Fruit fly (Drosophila melanogaster) whole organism, embryonic: ENCODE results near the gene CG31029.

Experiments
- Awh ChIP-seq: fragments of 200-800 bp; sonication (Bioruptor generic); IDR thresholded peaks from 2 replicates; pipeline ENCODE4, ENCODE4 v1.3.6; 2022; ENCODE audit warnings: missing biosample characterization, missing genetic modification characterization
- CG12219 ChIP-seq: fragments of 200-800 bp; sonication (Bioruptor generic); optimal IDR thresholded peaks from 3 replicates; lab custom pipeline; 2018; ENCODE audit warnings: missing biosample characterization, mild to moderate bottlenecking, missing genetic modification characterization
- CG1233 ChIP-seq: fragments of 200-800 bp; sonication (Bioruptor generic); optimal IDR thresholded peaks from 4 replicates; lab custom pipeline; 2018; ENCODE audit warnings: missing biosample characterization, mild to moderate bottlenecking, missing genetic modification characterization
- CG13287 ChIP-seq: fragments of 200-800 bp; sonication (Bioruptor generic); IDR thresholded peaks from 2 replicates; pipeline ENCODE4 v1.3.6; 2022; ENCODE audit warnings: missing biosample characterization, missing genetic modification characterization; ENCODE audit not compliant: partially characterized antibody
- CG14965 ChIP-seq: fragments of 200-800 bp; sonication (Bioruptor generic); optimal IDR thresholded peaks from 2 replicates; lab custom pipeline; 2016; ENCODE audit warnings: missing biosample characterization, missing genetic modification characterization, borderline replicate concordance
- CG15514 ChIP-seq: fragments of 200-800 bp; sonication (Bioruptor generic); optimal IDR thresholded peaks from 3 replicates; lab custom pipeline; 2017; ENCODE audit warnings: missing biosample characterization, missing genetic modification characterization, mild to moderate bottlenecking, moderate library complexity, missing genetic modification reagents
- CG18476 ChIP-seq: fragments of 200-800 bp; sonication (Bioruptor generic); optimal IDR thresholded peaks from 2 replicates; lab custom pipeline; 2016; ENCODE audit warnings: missing biosample characterization, mild to moderate bottlenecking, missing genetic modification characterization
- CG2678 ChIP-seq: fragments of 200-800 bp; sonication (Bioruptor generic); optimal IDR thresholded peaks from 3 replicates; lab custom pipeline; 2019; ENCODE audit warnings: missing biosample characterization, mild to moderate bottlenecking, missing genetic modification characterization, moderate library complexity
- CG31388 ChIP-seq: fragments of 200-800 bp; sonication (Bioruptor generic); optimal IDR thresholded peaks from 2 replicates; lab custom pipeline; 2016; ENCODE audit warnings: missing biosample characterization, missing genetic modification characterization
- CG3163 ChIP-seq: fragments of 200-800 bp; sonication (Bioruptor generic); optimal IDR thresholded peaks from 3 replicates; lab custom pipeline; 2016; ENCODE audit warnings: missing biosample characterization, missing genetic modification characterization
- CG3726 ChIP-seq: fragments of 200-800 bp; sonication (Bioruptor generic); IDR thresholded peaks from 3 replicates; pipeline ENCODE4, ENCODE4 v1.3.6; 2022; ENCODE audit warnings: missing biosample characterization, missing genetic modification characterization
- CG7357 ChIP-seq: fragments of 200-800 bp; sonication (Bioruptor generic); IDR thresholded peaks from 3 replicates; pipeline ENCODE4 v1.3.6; 2022; ENCODE audit warnings: missing biosample characterization, missing genetic modification characterization
- CG7745 ChIP-seq: fragments of 200-800 bp; sonication (Bioruptor generic); optimal IDR thresholded peaks from 2 replicates; lab custom pipeline; 2018; ENCODE audit warnings: missing biosample characterization, mild to moderate bottlenecking, missing genetic modification characterization, moderate library complexity
- CG8359 ChIP-seq: fragments of 200-800 bp; sonication (Bioruptor generic); optimal IDR thresholded peaks from 2 replicates; lab custom pipeline; 2017; ENCODE audit warnings: missing biosample characterization, mild to moderate bottlenecking, missing genetic modification characterization, borderline replicate concordance
- Dbx ChIP-seq: fragments of 200-800 bp; sonication (Bioruptor generic); IDR thresholded peaks from 3 replicates; pipeline ENCODE4 v1.3.6; 2022; ENCODE audit warnings: missing biosample characterization, missing genetic modification characterization
- Drgx ChIP-seq: fragments of 200-800 bp; sonication (Bioruptor generic); IDR thresholded peaks from 2 replicates; pipeline ENCODE4 v1.3.6; 2022; ENCODE audit warnings: missing biosample characterization, missing genetic modification characterization
- Fer3 ChIP-seq: fragments of 200-800 bp; sonication (Bioruptor generic); optimal IDR thresholded peaks from 2 replicates; lab custom pipeline; 2018; ENCODE audit warnings: missing biosample characterization, mild to moderate bottlenecking, missing genetic modification characterization, moderate library complexity
- H2.0 ChIP-seq: fragments of 200-800 bp; sonication (Bioruptor generic); IDR thresholded peaks from 2 replicates; pipeline ENCODE4 v1.3.6; 2022; ENCODE audit warnings: missing biosample characterization, missing genetic modification characterization
- Hey ChIP-seq: fragments of 200-800 bp; sonication (Bioruptor generic); optimal IDR thresholded peaks from 3 replicates; lab custom pipeline; 2018; ENCODE audit warnings: missing biosample characterization, mild to moderate bottlenecking, missing genetic modification characterization
- Hmx ChIP-seq: fragments of 200-800 bp; sonication (Bioruptor generic); optimal IDR thresholded peaks from 2 replicates; lab custom pipeline; 2016; ENCODE audit warnings: missing biosample characterization, missing genetic modification characterization
- Hr51 ChIP-seq, 2 experiments: fragments of 200-800 bp; sonication (Bioruptor generic); optimal IDR thresholded peaks; 2 replicates in 1 of 2; 3 replicates in 1 of 2; lab custom pipeline; 2016 to 2018; ENCODE audit warnings: missing biosample characterization in 2 of 2, missing genetic modification characterization in 2 of 2, mild to moderate bottlenecking in 1 of 2, moderate library complexity in 1 of 2
- Neu2 ChIP-seq: fragments of 200-800 bp; sonication (Bioruptor generic); optimal IDR thresholded peaks from 3 replicates; lab custom pipeline; 2016; ENCODE audit warnings: missing biosample characterization, missing genetic modification characterization, borderline replicate concordance
- Nf-YC ChIP-seq: fragments of 200-800 bp; optimal IDR thresholded peaks from 3 replicates; lab custom pipeline; 2019; ENCODE audit warnings: missing biosample characterization, mild to moderate bottlenecking, missing genetic modification characterization, moderate library complexity
- PHDP ChIP-seq: fragments of 200-800 bp; sonication (Bioruptor generic); optimal IDR thresholded peaks from 3 replicates; lab custom pipeline; 2018; ENCODE audit warnings: missing biosample characterization, mild to moderate bottlenecking, missing genetic modification characterization, moderate library complexity
- Scr ChIP-seq: fragments of 200-800 bp; sonication (Bioruptor generic); IDR thresholded peaks from 2 replicates; pipeline ENCODE4 v1.3.6; 2022; ENCODE audit warnings: missing biosample characterization, missing genetic modification characterization; ENCODE audit not compliant: partially characterized antibody
- TFAM ChIP-seq: fragments of 200-800 bp; sonication (Bioruptor generic); optimal IDR thresholded peaks from 2 replicates; lab custom pipeline; 2017; ENCODE audit warnings: missing biosample characterization, missing genetic modification characterization, inconsistent platforms
- Vsx1 ChIP-seq: fragments of 200-800 bp; sonication (Bioruptor generic); optimal IDR thresholded peaks from 2 replicates; lab custom pipeline; 2017; ENCODE audit warnings: missing biosample characterization, mild to moderate bottlenecking, missing genetic modification characterization, missing genetic modification reagents
- ash1 ChIP-seq: fragments of 200-800 bp; sonication (Bioruptor generic); optimal IDR thresholded peaks from 2 replicates; lab custom pipeline; 2018; ENCODE audit warnings: missing biosample characterization, mild to moderate bottlenecking, missing genetic modification characterization
- cg ChIP-seq: fragments of 200-800 bp; sonication (Bioruptor generic); optimal IDR thresholded peaks from 3 replicates; lab custom pipeline; 2019; ENCODE audit warnings: missing biosample characterization, mild to moderate bottlenecking, missing genetic modification characterization, moderate library complexity
- cwo ChIP-seq: fragments of 200-800 bp; sonication (Bioruptor generic); optimal IDR thresholded peaks from 3 replicates; lab custom pipeline; 2017; ENCODE audit warnings: missing biosample characterization, missing genetic modification characterization, mild to moderate bottlenecking, moderate library complexity, missing genetic modification reagents
- da ChIP-seq: fragments of 200-800 bp; sonication (Bioruptor generic); optimal IDR thresholded peaks from 2 replicates; lab custom pipeline; 2016; ENCODE audit warnings: missing biosample characterization, missing genetic modification characterization
- dmrt99B ChIP-seq: fragments of 200-800 bp; sonication (Bioruptor generic); optimal IDR thresholded peaks from 2 replicates; lab custom pipeline; 2018; ENCODE audit warnings: missing biosample characterization, mild to moderate bottlenecking, missing genetic modification characterization, moderate library complexity
- exex ChIP-seq: fragments of 200-800 bp; sonication (Bioruptor generic); optimal IDR thresholded peaks from 4 replicates; lab custom pipeline; 2018; ENCODE audit warnings: missing biosample characterization, mild to moderate bottlenecking, missing genetic modification characterization, moderate library complexity
- fd3F ChIP-seq: fragments of 200-800 bp; sonication (Bioruptor generic); optimal IDR thresholded peaks from 2 replicates; lab custom pipeline; 2018; ENCODE audit warnings: missing biosample characterization, mild to moderate bottlenecking, missing genetic modification characterization, moderate library complexity
- ftz-f1 ChIP-seq: fragments of 200-800 bp; sonication (Bioruptor generic); optimal IDR thresholded peaks from 2 replicates; lab custom pipeline; 2016; ENCODE audit warnings: missing biosample characterization, missing genetic modification characterization
- gfzf ChIP-seq: fragments of 200-800 bp; sonication (Bioruptor generic); optimal IDR thresholded peaks from 2 replicates; lab custom pipeline; 2016; ENCODE audit warnings: missing biosample characterization, mild to moderate bottlenecking, missing genetic modification characterization, moderate library complexity
- luna ChIP-seq: fragments of 200-800 bp; sonication (Bioruptor generic); optimal IDR thresholded peaks from 2 replicates; lab custom pipeline; 2016; ENCODE audit warnings: missing biosample characterization, missing genetic modification characterization
- odd ChIP-seq: fragments of 200-800 bp; sonication (Bioruptor generic); optimal IDR thresholded peaks from 2 replicates; lab custom pipeline; 2017; ENCODE audit warnings: missing biosample characterization, mild to moderate bottlenecking, missing genetic modification characterization
- pan ChIP-seq, 4 experiments: fragments of >200 bp in 3 of 4; fragments of 200-800 bp in 1 of 4; sonication (Bioruptor generic) in 1 of 4; optimal IDR thresholded peaks in 3 of 4; IDR thresholded peaks in 1 of 4; 2 replicates each; pipeline versions ENCODE4 v1.3.6 to Lab custom; 2017 to 2022; ENCODE audit warnings: missing biosample characterization in 2 of 4, missing genetic modification characterization in 2 of 4, mixed read lengths in 1 of 4
- phol ChIP-seq: fragments of 200-800 bp; sonication (Bioruptor generic); optimal IDR thresholded peaks from 3 replicates; lab custom pipeline; 2018; ENCODE audit warnings: missing biosample characterization, mild to moderate bottlenecking, missing genetic modification characterization, moderate library complexity
- prd ChIP-seq, 3 experiments: fragments of >200 bp in 2 of 3; fragments of 200-800 bp in 1 of 3; sonication (Bioruptor generic) in 1 of 3; optimal IDR thresholded peaks in 2 of 3; IDR thresholded peaks in 1 of 3; 2 replicates in 2 of 3; 3 replicates in 1 of 3; pipeline versions ENCODE4 v1.3.6 to Lab custom; 2017 to 2022; ENCODE audit warnings: missing biosample characterization in 1 of 3, missing genetic modification characterization in 1 of 3
- rib ChIP-seq: fragments of 200-800 bp; sonication (Bioruptor generic); IDR thresholded peaks from 2 replicates; pipeline ENCODE4 v1.3.6; 2022; ENCODE audit warnings: missing biosample characterization, missing genetic modification characterization
- row ChIP-seq: fragments of 200-800 bp; sonication (Bioruptor generic); IDR thresholded peaks from 3 replicates; pipeline ENCODE4 v1.3.6; 2022; ENCODE audit warnings: missing biosample characterization, missing genetic modification characterization
- schlank ChIP-seq: fragments of 200-800 bp; sonication (Bioruptor generic); optimal IDR thresholded peaks from 2 replicates; lab custom pipeline; 2018; ENCODE audit warnings: missing biosample characterization, mild to moderate bottlenecking, missing genetic modification characterization
- sens-2 ChIP-seq: fragments of 200-800 bp; sonication (Bioruptor generic); IDR thresholded peaks from 2 replicates; pipeline ENCODE4 v1.3.6; 2022; ENCODE audit warnings: missing biosample characterization, missing genetic modification characterization
- slp2 ChIP-seq: fragments of 200-800 bp; sonication (Bioruptor generic); optimal IDR thresholded peaks from 2 replicates; lab custom pipeline; 2016; ENCODE audit warnings: missing biosample characterization, missing genetic modification characterization

Gene CG31029

dm6 chr3R:30102806-30103619, 29.2 kb downstream of the CG31029 start (continued):
- TF ChIP-seq Dbx (GFP tag; lab: Robert Waterston, UW): peak; percentile 18; the same call in 1 of the 3 replicates
- no peak for TF ChIP-seq Awh (GFP tag; lab: Robert Waterston, UW)
- TF ChIP-seq Vsx1: no peak
- no peak for TF ChIP-seq CG12219 (GFP tag; lab: Kevin White, UChicago)
- peak; percentile 35; the same call in 1 of the 3 replicates for TF ChIP-seq row (GFP tag; lab: Robert Waterston, UW)
- no peak for TF ChIP-seq CG3726 (GFP tag; lab: Robert Waterston, UW)
- TF ChIP-seq Hey (tag; lab: Kevin White, UChicago): peak; percentile 66
- TF ChIP-seq CG1233 (GFP tag; lab: Kevin White, UChicago): peak; percentile 0
- TF ChIP-seq cwo (GFP tag; lab: Kevin White, UChicago): peak; percentile 99
- no peak for TF ChIP-seq prd (optimal IDR thresholded peaks at IDR 0.05; lab: Kevin White, UChicago)
- TF ChIP-seq prd (GFP tag; IDR thresholded peaks at IDR 0.05; lab: Robert Waterston, UW): no peak
- no peak for TF ChIP-seq Fer3 (tag; lab: Kevin White, UChicago)
- no peak for TF ChIP-seq CG7745
- TF ChIP-seq CG31388 (GFP tag; lab: Kevin White, UChicago): no peak
- no peak for TF ChIP-seq rib
- no peak for TF ChIP-seq CG7357 (GFP tag; lab: Robert Waterston, UW)
- TF ChIP-seq fd3F (GFP tag; lab: Kevin White, UChicago): no peak
- no peak for TF ChIP-seq CG8359 (GFP tag; lab: Kevin White, UChicago)
- TF ChIP-seq CG18476 (GFP tag; lab: Kevin White, UChicago): peak; percentile 93
- TF ChIP-seq da: no peak
- TF ChIP-seq TFAM (GFP tag; lab: Kevin White, UChicago): no peak
- peak; percentile 78 for TF ChIP-seq exex
- 0 out of 2 replicates have a peak, but pooled peaks have one; percentile 19 for TF ChIP-seq H2.0
- TF ChIP-seq schlank (tag; lab: Kevin White, UChicago): peak; percentile 10
- peak; percentile 33 for TF ChIP-seq CG15514 (GFP tag; lab: Kevin White, UChicago)
- TF ChIP-seq Scr (GFP tag; lab: Robert Waterston, UW): no peak
- peak; percentile 27 for TF ChIP-seq odd (GFP tag; lab: Kevin White, UChicago)
- no peak for TF ChIP-seq luna (GFP tag; lab: Kevin White, UChicago)
- 0 out of 2 replicates have a peak, but pooled peaks have one; percentile 11 for TF ChIP-seq CG13287
- no peak for TF ChIP-seq dmrt99B (tag; lab: Kevin White, UChicago)
- peak; percentile 39 for TF ChIP-seq cg (GFP tag; lab: Kevin White, UChicago)
- no peak for TF ChIP-seq phol
- no peak for TF ChIP-seq ash1 (GFP tag; lab: Kevin White, UChicago)
- no peak for TF ChIP-seq pan (optimal IDR thresholded peaks at IDR 0.05; lab: Kevin White, UChicago)
- TF ChIP-seq pan (GFP tag; optimal IDR thresholded peaks at IDR 0.05 in 1 of 2, IDR thresholded peaks at IDR 0.05 in 1 of 2): peak in 1 of 2 experiments; percentile 22
- TF ChIP-seq Hr51 (GFP tag; optimal IDR thresholded peaks at IDR 0.05; lab: Kevin White, UChicago): no peak
- TF ChIP-seq Hmx (GFP tag; lab: Kevin White, UChicago): no peak
- peak; percentile 22 for TF ChIP-seq Nf-YC (tag; lab: Kevin White, UChicago)
- TF ChIP-seq ftz-f1 (GFP tag; lab: Kevin White, UChicago): peak; percentile 25
- TF ChIP-seq sens-2 (GFP tag; lab: Robert Waterston, UW): peak; percentile 62; the same call in 1 of the 2 replicates
- TF ChIP-seq PHDP (tag; lab: Kevin White, UChicago): no peak
- no peak for TF ChIP-seq Neu2 (GFP tag; lab: Kevin White, UChicago)
- TF ChIP-seq CG14965 (GFP tag; lab: Kevin White, UChicago): no peak
- TF ChIP-seq CG3163 (GFP tag; lab: Kevin White, UChicago): no peak
- 0 out of 2 replicates have a peak, but pooled peaks have one; percentile 17 for TF ChIP-seq Drgx (GFP tag; lab: Robert Waterston, UW)
- TF ChIP-seq gfzf (GFP tag; lab: Kevin White, UChicago): no peak
- peak; percentile 45 for TF ChIP-seq CG2678 (tag; lab: Kevin White, UChicago)
- TF ChIP-seq slp2 (GFP tag; lab: Kevin White, UChicago): no peak
